Worm (Caenorhabditis elegans) whole organism, L3 larva: Measurements from ENCODE around the gene nduf-2.2.

Experiments used
- R02D3.7 ChIP-seq: fragments of 150-350 bp; optimal IDR thresholded peaks from 2 replicates; lab custom pipeline; 2014; ENCODE audit warnings: missing biosample characterization, missing genetic modification characterization
- ZK546.5 ChIP-seq: sonication (generic microtip); optimal IDR thresholded peaks from 2 replicates; lab custom pipeline; 2017; ENCODE audit warnings: missing biosample characterization, missing genetic modification characterization
- aly-2 ChIP-seq: fragments of 150-350 bp; optimal IDR thresholded peaks from 2 replicates; lab custom pipeline; 2014; ENCODE audit warnings: missing biosample characterization, missing genetic modification characterization
- ama-1 ChIP-seq: fragments of 150-350 bp; optimal IDR thresholded peaks from 2 replicates; lab custom pipeline; 2018
- ceh-16 ChIP-seq: sonication (generic microtip); optimal IDR thresholded peaks from 2 replicates; lab custom pipeline; 2017; ENCODE audit warnings: missing biosample characterization, missing genetic modification characterization
- ceh-28 ChIP-seq: fragments of 150-350 bp; optimal IDR thresholded peaks from 2 replicates; lab custom pipeline; 2014; ENCODE audit warnings: missing biosample characterization, missing genetic modification reagents, missing genetic modification characterization
- ceh-9 ChIP-seq: sonication (generic microtip); optimal IDR thresholded peaks from 2 replicates; lab custom pipeline; 2018; ENCODE audit warnings: missing biosample characterization, missing genetic modification characterization
- daf-12 ChIP-seq: fragments of 150-350 bp; optimal IDR thresholded peaks from 2 replicates; lab custom pipeline; 2014; ENCODE audit warnings: missing biosample characterization, missing genetic modification reagents, missing genetic modification characterization
- egl-27 ChIP-seq: sonication (generic microtip); optimal IDR thresholded peaks from 4 replicates; lab custom pipeline; 2017; ENCODE audit warnings: missing biosample characterization, missing genetic modification reagents, missing genetic modification characterization
- egl-5 ChIP-seq: fragments of 150-350 bp; optimal IDR thresholded peaks from 2 replicates; lab custom pipeline; 2017; ENCODE audit warnings: missing biosample characterization, missing genetic modification reagents, missing genetic modification characterization, inconsistent platforms
- elt-1 ChIP-seq: fragments of 150-350 bp; optimal IDR thresholded peaks from 2 replicates; lab custom pipeline; 2014; ENCODE audit warnings: missing biosample characterization, missing genetic modification characterization
- elt-2 ChIP-seq: sonication (generic microtip); optimal IDR thresholded peaks from 2 replicates; lab custom pipeline; 2016; ENCODE audit warnings: missing genetic modification reagents, mild to moderate bottlenecking, missing genetic modification characterization, missing compliant biosample characterization
- eor-1 ChIP-seq, 2 experiments: fragments of 150-350 bp; optimal IDR thresholded peaks; 2 replicates each; lab custom pipeline; 2014 to 2018; ENCODE audit warnings: missing biosample characterization in 2 of 2, missing genetic modification characterization in 2 of 2
- fkh-10 ChIP-seq: sonication (generic microtip); optimal IDR thresholded peaks from 2 replicates; lab custom pipeline; 2017; ENCODE audit warnings: missing biosample characterization, missing genetic modification reagents, missing genetic modification characterization
- fkh-2 ChIP-seq: fragments of 150-350 bp; optimal IDR thresholded peaks from 2 replicates; lab custom pipeline; 2014; ENCODE audit warnings: missing biosample characterization, missing genetic modification reagents, missing genetic modification characterization
- fos-1 ChIP-seq: fragments of 150-350 bp; optimal IDR thresholded peaks from 2 replicates; lab custom pipeline; 2014; ENCODE audit warnings: missing biosample characterization, missing genetic modification characterization
- hmg-11 ChIP-seq: sonication (generic microtip); optimal IDR thresholded peaks from 2 replicates; lab custom pipeline; 2016; ENCODE audit warnings: missing genetic modification characterization, missing compliant biosample characterization
- jun-1 ChIP-seq: fragments of 150-350 bp; optimal IDR thresholded peaks from 2 replicates; lab custom pipeline; 2014; ENCODE audit warnings: missing biosample characterization, missing genetic modification reagents, missing genetic modification characterization
- lin-15B ChIP-seq: fragments of 150-350 bp; optimal IDR thresholded peaks from 2 replicates; lab custom pipeline; 2014; ENCODE audit warnings: missing biosample characterization, missing genetic modification characterization
- lin-39 ChIP-seq: fragments of 150-350 bp; optimal IDR thresholded peaks from 2 replicates; lab custom pipeline; 2018; ENCODE audit warnings: missing biosample characterization, missing genetic modification reagents, missing genetic modification characterization
- lsy-12 ChIP-seq: sonication (generic microtip); optimal IDR thresholded peaks from 2 replicates; lab custom pipeline; 2016; ENCODE audit warnings: mild to moderate bottlenecking, missing genetic modification characterization, missing compliant biosample characterization
- mdl-1 ChIP-seq: fragments of 150-350 bp; optimal IDR thresholded peaks from 2 replicates; lab custom pipeline; 2014; ENCODE audit warnings: missing biosample characterization, missing genetic modification characterization
- nfya-1 ChIP-seq: sonication (generic microtip); optimal IDR thresholded peaks from 2 replicates; lab custom pipeline; 2017; ENCODE audit warnings: missing genetic modification characterization, mild to moderate bottlenecking, missing compliant biosample characterization, antibody characterized with exemption, moderate library complexity; ENCODE audit not compliant: insufficient read depth
- nhr-11 ChIP-seq: fragments of 150-350 bp; optimal IDR thresholded peaks from 2 replicates; lab custom pipeline; 2014; ENCODE audit warnings: missing biosample characterization, missing genetic modification characterization
- nhr-12 ChIP-seq: fragments of 150-350 bp; optimal IDR thresholded peaks from 2 replicates; lab custom pipeline; 2014; ENCODE audit warnings: missing biosample characterization, missing genetic modification characterization
- nhr-23 ChIP-seq: fragments of 150-350 bp; optimal IDR thresholded peaks from 2 replicates; lab custom pipeline; 2014; ENCODE audit warnings: missing biosample characterization, missing genetic modification reagents, missing genetic modification characterization
- nhr-237 ChIP-seq: fragments of 150-350 bp; optimal IDR thresholded peaks from 2 replicates; lab custom pipeline; 2014; ENCODE audit warnings: missing biosample characterization, missing genetic modification characterization
- nhr-25 ChIP-seq: sonication (generic microtip); optimal IDR thresholded peaks from 2 replicates; lab custom pipeline; 2017; ENCODE audit warnings: missing biosample characterization, missing genetic modification characterization
- nhr-28 ChIP-seq: fragments of 150-350 bp; optimal IDR thresholded peaks from 2 replicates; lab custom pipeline; 2014; ENCODE audit warnings: missing biosample characterization, missing genetic modification characterization
- nhr-43 ChIP-seq: sonication (generic microtip); optimal IDR thresholded peaks from 2 replicates; lab custom pipeline; 2016; ENCODE audit warnings: mild to moderate bottlenecking, missing genetic modification characterization, missing compliant biosample characterization; ENCODE audit not compliant: poor library complexity, severe bottlenecking
- nhr-67 ChIP-seq: fragments of 150-350 bp; optimal IDR thresholded peaks from 2 replicates; lab custom pipeline; 2014; ENCODE audit warnings: missing biosample characterization, missing genetic modification characterization
- nhr-77 ChIP-seq: fragments of 150-350 bp; optimal IDR thresholded peaks from 2 replicates; lab custom pipeline; 2014; ENCODE audit warnings: missing biosample characterization, missing genetic modification characterization
- pha-4 ChIP-seq: fragments of 150-350 bp; optimal IDR thresholded peaks from 2 replicates; lab custom pipeline; 2014; ENCODE audit warnings: missing biosample characterization, missing genetic modification reagents, missing genetic modification characterization
- pqm-1 ChIP-seq: fragments of 150-350 bp; optimal IDR thresholded peaks from 2 replicates; lab custom pipeline; 2017; ENCODE audit warnings: missing biosample characterization, missing genetic modification characterization, inconsistent platforms
- sea-2 ChIP-seq: fragments of 150-350 bp; sonication (generic microtip); optimal IDR thresholded peaks from 4 replicates; lab custom pipeline; 2014; ENCODE audit warnings: missing biosample characterization, missing genetic modification reagents, missing genetic modification characterization
- skn-1 ChIP-seq: fragments of 150-350 bp; optimal IDR thresholded peaks from 2 replicates; lab custom pipeline; 2014; ENCODE audit warnings: missing biosample characterization, missing genetic modification characterization
- snpc-4 ChIP-seq: fragments of 150-350 bp; optimal IDR thresholded peaks from 2 replicates; lab custom pipeline; 2014; ENCODE audit warnings: missing biosample characterization, missing genetic modification characterization
- tbx-2 ChIP-seq: sonication (generic microtip); optimal IDR thresholded peaks from 2 replicates; lab custom pipeline; 2016; ENCODE audit warnings: mild to moderate bottlenecking, missing genetic modification characterization, missing compliant biosample characterization
- unc-39 ChIP-seq: sonication (generic microtip); optimal IDR thresholded peaks from 4 replicates; lab custom pipeline; 2017; ENCODE audit warnings: missing biosample characterization, missing genetic modification characterization
- unc-62 ChIP-seq: fragments of 150-350 bp; sonication (generic microtip); optimal IDR thresholded peaks from 4 replicates; lab custom pipeline; 2014; ENCODE audit warnings: missing biosample characterization, missing genetic modification reagents, missing genetic modification characterization
- ztf-11 ChIP-seq: fragments of 150-350 bp; optimal IDR thresholded peaks from 2 replicates; lab custom pipeline; 2014; ENCODE audit warnings: missing biosample characterization, missing genetic modification characterization
- ztf-4 ChIP-seq: fragments of 150-350 bp; optimal IDR thresholded peaks from 2 replicates; lab custom pipeline; 2014; ENCODE audit warnings: missing biosample characterization, missing genetic modification characterization

nduf-2.2 gene

DNA sequence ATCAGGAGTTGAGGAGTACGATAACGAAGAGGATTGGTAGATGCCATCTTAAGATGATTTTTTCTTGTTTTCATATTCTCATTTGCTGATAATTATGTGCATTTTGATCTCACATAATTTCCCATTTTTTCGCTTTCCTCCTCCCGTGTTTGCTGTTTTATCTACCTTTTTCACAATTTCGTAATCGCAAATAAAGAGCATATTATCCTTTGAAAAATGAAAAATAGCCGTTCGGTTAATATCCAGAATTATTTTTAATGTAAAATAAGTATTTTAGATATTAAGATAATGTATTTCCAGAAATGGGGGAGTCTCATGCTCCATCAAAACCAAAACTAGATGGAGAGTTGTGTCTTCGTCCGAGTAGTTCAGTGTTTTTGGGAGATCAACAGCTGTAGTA is 32.1 kb upstream of the nduf-2.2 start, which contains the start of gene vps-16:
Gene vps-16, plus strand, starts transcription at position 301 of the 400 bp plus-strand sequence.
- TF ChIP-seq egl-27 (tag; lab: Kevin White, UChicago) (no peak), snpc-4 (tag; lab: Kevin White, UChicago) (no peak), lin-39 (tag; lab: Kevin White, UChicago) (no peak), ZK546.5 (tag; lab: Kevin White, UChicago) (no peak), nhr-25 (no peak), nhr-28 (tag; lab: Kevin White, UChicago) (no peak), fkh-10 (no peak), lsy-12 (tag; lab: Kevin White, UChicago) (no peak), ztf-4 (tag; lab: Kevin White, UChicago) (no peak), sea-2 (no peak), eor-1 (tag; optimal IDR thresholded peaks at IDR 0.05; lab: Kevin White, UChicago) (no peak), lin-15B (tag; lab: Kevin White, UChicago) (no peak), mdl-1 (tag; lab: Kevin White, UChicago) (no peak), hmg-11 (tag; lab: Kevin White, UChicago) (no peak), elt-1 (tag; lab: Kevin White, UChicago) (no peak), elt-2 (tag; lab: Kevin White, UChicago) (no peak), fos-1 (no peak), egl-5 (tag; lab: Kevin White, UChicago) (no peak), ceh-9 (tag; lab: Kevin White, UChicago) (no peak)

DNA sequence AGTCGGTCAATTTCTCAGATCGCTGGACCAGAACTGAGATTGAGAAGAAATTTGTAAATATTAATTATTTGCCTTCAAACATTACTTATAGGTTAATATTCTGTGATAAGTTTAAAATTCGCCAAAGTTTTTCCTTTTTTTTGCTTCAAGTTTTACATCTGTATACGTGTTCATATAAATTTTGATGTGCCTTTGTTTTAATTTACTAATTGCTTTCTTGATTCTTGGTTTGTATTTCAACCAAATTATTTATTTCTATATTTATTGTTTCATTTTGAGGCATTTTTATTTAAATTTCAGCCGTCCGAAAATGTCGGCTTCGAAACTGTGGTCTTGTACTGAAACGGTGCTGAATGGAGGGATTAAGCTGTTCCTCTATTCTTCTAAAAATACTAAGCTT is 28.7 kb upstream of the nduf-2.2 start, which contains the start of gene C05D11.1:
Gene C05D11.1, plus strand, starts transcription at position 301 of the 400 bp plus-strand sequence.
- TF ChIP-seq lin-15B (tag; lab: Kevin White, UChicago) (no peak), hmg-11 (tag; lab: Kevin White, UChicago) (no peak), nhr-67 (tag; lab: Kevin White, UChicago) (no peak), egl-5 (tag; lab: Kevin White, UChicago) (no peak), unc-39 (tag; lab: Kevin White, UChicago) (no peak), eor-1 (tag; optimal IDR thresholded peaks at IDR 0.05; lab: Kevin White, UChicago) (no peak), nhr-11 (tag; lab: Kevin White, UChicago) (no peak), aly-2 (no peak), lin-39 (tag; lab: Kevin White, UChicago) (no peak), tbx-2 (tag; lab: Kevin White, UChicago) (no peak), nhr-237 (tag; lab: Kevin White, UChicago) (no peak), pqm-1 (no peak)

DNA sequence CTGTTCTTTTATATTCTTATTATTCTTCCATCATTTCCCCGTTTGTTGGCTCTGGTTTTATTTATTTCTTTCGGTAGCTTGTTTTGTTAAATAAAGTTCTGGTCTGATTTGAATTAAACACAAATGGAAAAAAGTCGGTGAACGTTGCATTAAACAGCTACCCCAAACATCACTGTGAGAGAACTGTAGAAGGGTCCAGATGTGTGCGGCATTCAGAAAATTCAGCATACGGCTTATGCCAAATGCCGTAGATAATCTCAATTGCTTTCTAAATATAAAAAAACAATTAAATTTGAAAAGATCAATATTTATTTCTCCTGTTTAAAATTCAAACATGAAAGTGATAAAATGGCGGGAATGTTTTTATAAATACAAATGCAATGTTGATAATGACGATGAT is 25.2 kb upstream of the nduf-2.2 start:
- TF ChIP-seq lin-15B (tag; lab: Kevin White, UChicago) (no peak), nhr-28 (tag; lab: Kevin White, UChicago) (no peak), eor-1 (tag; optimal IDR thresholded peaks at IDR 0.05; lab: Kevin White, UChicago) (no peak), nhr-237 (tag; lab: Kevin White, UChicago) (no peak), fkh-10 (no peak), fkh-2 (tag; lab: Kevin White, UChicago) (no peak), nhr-67 (tag; lab: Kevin White, UChicago) (no peak), fos-1 (no peak), unc-39 (tag; lab: Kevin White, UChicago) (no peak), unc-62 (no peak), lsy-12 (tag; lab: Kevin White, UChicago) (no peak), tbx-2 (tag; lab: Kevin White, UChicago) (no peak), ztf-11 (tag; lab: Kevin White, UChicago) (no peak), nfya-1 (no peak), nhr-11 (tag; lab: Kevin White, UChicago) (no peak), ceh-16 (tag; lab: Kevin White, UChicago) (no peak), sea-2 (no peak)

DNA sequence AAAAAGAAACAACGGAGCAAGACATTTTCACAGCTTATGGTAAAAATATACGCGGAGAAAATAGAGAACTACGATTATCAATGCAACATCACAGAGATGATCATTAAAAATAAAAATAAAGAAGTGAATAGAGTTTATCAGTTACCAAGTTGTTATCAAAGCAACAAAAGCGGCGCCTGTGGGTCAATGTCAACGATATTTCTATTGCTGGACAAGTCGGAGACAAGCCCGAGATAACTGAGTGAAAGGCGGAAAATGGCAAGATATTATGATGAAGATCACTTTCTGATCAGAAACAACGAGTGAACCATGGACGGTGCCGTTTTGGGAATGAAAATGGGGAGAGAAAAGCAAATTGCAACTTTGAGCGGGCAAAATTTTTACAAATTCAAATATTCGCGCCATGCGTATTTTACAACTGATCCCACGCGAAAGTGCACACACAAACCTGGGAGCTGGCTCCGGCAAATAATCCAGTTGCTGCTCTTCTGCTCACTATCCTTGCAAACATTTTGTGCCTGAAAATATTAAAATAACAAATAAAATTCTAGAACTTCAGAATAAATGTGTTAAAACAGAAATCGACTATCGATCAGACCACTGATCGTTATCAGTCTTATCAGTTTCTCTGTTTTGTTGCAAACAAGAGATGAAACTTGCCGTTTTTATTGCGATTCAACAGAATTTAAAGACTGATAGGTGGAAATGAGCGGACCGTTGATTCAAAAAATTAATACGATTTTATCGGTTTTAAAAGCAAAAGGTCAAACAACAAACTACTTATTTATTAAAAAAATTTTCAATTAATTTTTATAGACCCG is 22.5 kb upstream of the nduf-2.2 start, which contains the start of gene mel-32:
Gene mel-32, minus strand, starts transcription at position 696 of the 821 bp plus-strand sequence.
- no peak for TF ChIP-seq ceh-16 (tag; lab: Kevin White, UChicago)
- TF ChIP-seq pqm-1 = peak; percentile 67
- no peak for TF ChIP-seq fkh-2 (tag; lab: Kevin White, UChicago)
- TF ChIP-seq pha-4 (tag; lab: Kevin White, UChicago) = peak; percentile 48
- no peak for TF ChIP-seq fkh-10
- TF ChIP-seq nhr-25 = no peak
- TF ChIP-seq egl-5 (tag; lab: Kevin White, UChicago) = no peak
- peak; percentile 22 for TF ChIP-seq ama-1 (lab: Kevin White, UChicago)
- no peak for TF ChIP-seq jun-1 (tag; lab: Kevin White, UChicago)
- TF ChIP-seq nhr-11 (tag; lab: Kevin White, UChicago) = no peak
- TF ChIP-seq daf-12 (tag; lab: Kevin White, UChicago) = no peak
- no peak for TF ChIP-seq eor-1 (tag; optimal IDR thresholded peaks at IDR 0.05; lab: Kevin White, UChicago)
- no peak for TF ChIP-seq ztf-4 (tag; lab: Kevin White, UChicago)
- no peak for TF ChIP-seq fos-1
- TF ChIP-seq elt-2 (tag; lab: Kevin White, UChicago) = peak; percentile 84
- no peak for TF ChIP-seq egl-27 (tag; lab: Kevin White, UChicago)
- TF ChIP-seq sea-2 = no peak
- TF ChIP-seq nhr-77 (tag; lab: Kevin White, UChicago) = no peak
- peak; percentile 15 for TF ChIP-seq ceh-28 (tag; lab: Kevin White, UChicago)
- no peak for TF ChIP-seq nhr-23 (tag; lab: Kevin White, UChicago)
- no peak for TF ChIP-seq ceh-9 (tag; lab: Kevin White, UChicago)
- TF ChIP-seq nhr-12 (tag; lab: Kevin White, UChicago) = no peak
- no peak for TF ChIP-seq nhr-43 (tag; lab: Kevin White, UChicago)
- TF ChIP-seq R02D3.7 (tag; lab: Kevin White, UChicago) = no peak
- no peak for TF ChIP-seq lin-39 (tag; lab: Kevin White, UChicago)
- no peak for TF ChIP-seq lsy-12 (tag; lab: Kevin White, UChicago)
- TF ChIP-seq unc-62 = no peak
- no peak for TF ChIP-seq skn-1 (tag; lab: Kevin White, UChicago)
